Worm (Caenorhabditis elegans) whole organism, L4/young adult: ENCODE results near the gene C07A12.18.

Source experiments
- W03F9.2 ChIP-seq: fragments of 150-350 bp; optimal IDR thresholded peaks from 2 replicates; lab custom pipeline; 2014; ENCODE audit warnings: missing biosample characterization, missing genetic modification characterization
- dao-5 ChIP-seq: sonication (generic microtip); optimal IDR thresholded peaks from 2 replicates; lab custom pipeline; 2016; ENCODE audit warnings: missing genotype, missing genetic modification characterization, moderate library complexity, missing compliant biosample characterization
- him-1 ChIP-seq: sonication (generic microtip); optimal IDR thresholded peaks from 2 replicates; lab custom pipeline; 2016; ENCODE audit warnings: missing genotype, missing genetic modification reagents, missing genetic modification characterization, missing compliant biosample characterization

DNA sequence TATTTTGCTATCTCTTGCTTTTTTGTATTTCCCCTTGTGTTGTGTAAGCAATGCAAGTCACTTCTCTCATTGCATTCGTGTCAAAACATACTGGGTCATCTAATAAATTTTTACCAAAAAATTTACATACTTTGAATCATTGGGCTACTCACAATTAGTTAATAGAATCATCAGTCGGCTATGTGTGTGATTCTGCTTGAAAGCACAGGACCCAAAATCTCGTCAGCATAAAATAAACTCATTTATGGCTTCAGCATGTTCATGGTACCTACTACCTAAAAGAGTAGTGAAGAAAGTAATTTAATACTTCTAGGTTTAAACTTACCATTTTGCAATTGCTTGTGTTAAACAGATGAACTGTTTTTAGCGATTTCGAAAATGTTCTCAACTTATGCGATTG is 23.3 kb downstream of the C07A12.18 start:
- TF ChIP-seq W03F9.2 (tag; lab: Kevin White, UChicago), result no peak
- no peak for TF ChIP-seq him-1
- no peak for TF ChIP-seq dao-5 (tag; lab: Kevin White, UChicago)
